Fruit fly (Drosophila melanogaster) whole organism, embryonic: Measurements from ENCODE around the gene Tob.

Source experiments
- CG11504 ChIP-seq: fragments of 200-800 bp; sonication (Bioruptor generic); optimal IDR thresholded peaks from 3 replicates; lab custom pipeline; 2019; ENCODE audit warnings: missing biosample characterization, mild to moderate bottlenecking, missing genetic modification characterization, moderate library complexity
- CG12071 ChIP-seq: fragments of 200-800 bp; sonication (Bioruptor generic); optimal IDR thresholded peaks from 3 replicates; lab custom pipeline; 2018; ENCODE audit warnings: missing biosample characterization, mild to moderate bottlenecking, missing genetic modification characterization
- CG14050 ChIP-seq: fragments of 200-800 bp; sonication (Bioruptor generic); IDR thresholded peaks from 3 replicates; pipeline ENCODE4 v1.3.6; 2022; ENCODE audit warnings: missing biosample characterization, missing genetic modification characterization
- CG14965 ChIP-seq: fragments of 200-800 bp; sonication (Bioruptor generic); optimal IDR thresholded peaks from 2 replicates; lab custom pipeline; 2016; ENCODE audit warnings: missing biosample characterization, missing genetic modification characterization, borderline replicate concordance
- CG17568 ChIP-seq: fragments of 200-800 bp; sonication (Bioruptor generic); optimal IDR thresholded peaks from 2 replicates; lab custom pipeline; 2018; ENCODE audit warnings: missing biosample characterization, mild to moderate bottlenecking, missing genetic modification characterization, moderate library complexity
- CG18262 ChIP-seq: fragments of 200-800 bp; optimal IDR thresholded peaks from 3 replicates; lab custom pipeline; 2019; ENCODE audit warnings: missing biosample characterization, mild to moderate bottlenecking, missing genetic modification characterization, moderate library complexity
- CG2120 ChIP-seq: fragments of 200-800 bp; sonication (Bioruptor generic); optimal IDR thresholded peaks from 3 replicates; lab custom pipeline; 2016; ENCODE audit warnings: missing biosample characterization, missing genetic modification characterization
- CG3163 ChIP-seq: fragments of 200-800 bp; sonication (Bioruptor generic); optimal IDR thresholded peaks from 3 replicates; lab custom pipeline; 2016; ENCODE audit warnings: missing biosample characterization, missing genetic modification characterization
- CG33557 ChIP-seq: fragments of 200-800 bp; sonication (Bioruptor generic); optimal IDR thresholded peaks from 2 replicates; lab custom pipeline; 2019; ENCODE audit warnings: missing biosample characterization, mild to moderate bottlenecking, missing genetic modification characterization, moderate library complexity
- CG34224 ChIP-seq: fragments of 200-800 bp; sonication (Bioruptor generic); IDR thresholded peaks from 3 replicates; pipeline ENCODE4 v1.3.6; 2022; ENCODE audit warnings: missing biosample characterization, missing genetic modification characterization; ENCODE audit not compliant: partially characterized antibody
- CG3838 ChIP-seq: fragments of 200-800 bp; sonication (Bioruptor generic); optimal IDR thresholded peaks from 3 replicates; lab custom pipeline; 2016; ENCODE audit warnings: missing biosample characterization, missing genetic modification characterization
- CG3995 ChIP-seq: fragments of 200-800 bp; sonication (Bioruptor generic); optimal IDR thresholded peaks from 3 replicates; lab custom pipeline; 2016; ENCODE audit warnings: missing biosample characterization, missing genetic modification characterization
- CG42726 ChIP-seq: fragments of 200-800 bp; sonication (Bioruptor generic); IDR thresholded peaks from 2 replicates; pipeline ENCODE4 v1.3.6; 2022; ENCODE audit warnings: missing biosample characterization, missing genetic modification characterization; ENCODE audit not compliant: partially characterized antibody
- CG4854 ChIP-seq: fragments of 200-800 bp; sonication (Bioruptor generic); optimal IDR thresholded peaks from 2 replicates; lab custom pipeline; 2016; ENCODE audit warnings: missing biosample characterization, missing genetic modification characterization, inconsistent platforms
- CG6175 ChIP-seq: fragments of 200-800 bp; sonication (Bioruptor generic); IDR thresholded peaks from 3 replicates; pipeline ENCODE4 v1.3.6; 2022; ENCODE audit warnings: missing biosample characterization, missing genetic modification characterization
- CG7839 ChIP-seq: fragments of 200-800 bp; sonication (Bioruptor generic); optimal IDR thresholded peaks from 3 replicates; lab custom pipeline; 2018; ENCODE audit warnings: missing biosample characterization, mild to moderate bottlenecking, missing genetic modification characterization, moderate library complexity
- CG8765 ChIP-seq: fragments of 200-800 bp; sonication (Bioruptor generic); IDR thresholded peaks from 2 replicates; pipeline ENCODE4 v1.3.6; 2022; ENCODE audit warnings: missing biosample characterization, missing genetic modification characterization
- CG9797 ChIP-seq: fragments of 200-800 bp; sonication (Bioruptor generic); optimal IDR thresholded peaks from 3 replicates; lab custom pipeline; 2018; ENCODE audit warnings: missing biosample characterization, mild to moderate bottlenecking, missing genetic modification characterization
- CkIIα-i1 ChIP-seq: fragments of 200-800 bp; sonication (Bioruptor generic); IDR thresholded peaks from 2 replicates; pipeline ENCODE4 v1.3.6; 2022; ENCODE audit warnings: missing biosample characterization, missing genetic modification characterization
- CoRest ChIP-seq: fragments of 200-800 bp; sonication (Bioruptor generic); optimal IDR thresholded peaks from 3 replicates; lab custom pipeline; 2018; ENCODE audit warnings: missing biosample characterization, mild to moderate bottlenecking, missing genetic modification characterization, moderate library complexity
- Dad ChIP-seq: fragments of 200-800 bp; sonication (Bioruptor generic); optimal IDR thresholded peaks from 3 replicates; lab custom pipeline; 2016; ENCODE audit warnings: missing biosample characterization, missing genetic modification characterization
- Ets65A ChIP-seq: fragments of 200-800 bp; sonication (Bioruptor generic); peaks from one replicate; lab custom pipeline; 2016; ENCODE audit warnings: missing biosample characterization, missing genetic modification characterization
- Med ChIP-seq: fragments of 200-800 bp; sonication (Bioruptor generic); peaks from one replicate; lab custom pipeline; 2016; ENCODE audit warnings: missing biosample characterization, missing genetic modification characterization, mild to moderate bottlenecking, inconsistent platforms, moderate library complexity
- Neu2 ChIP-seq: fragments of 200-800 bp; sonication (Bioruptor generic); optimal IDR thresholded peaks from 3 replicates; lab custom pipeline; 2016; ENCODE audit warnings: missing biosample characterization, missing genetic modification characterization, borderline replicate concordance
- Nf-YA ChIP-seq: fragments of 200-800 bp; sonication (Bioruptor generic); IDR thresholded peaks from 2 replicates; pipeline ENCODE4 v1.3.6; 2022; ENCODE audit warnings: missing biosample characterization, missing genetic modification characterization
- Opbp ChIP-seq: fragments of 200-800 bp; sonication (Bioruptor generic); IDR thresholded peaks from 3 replicates; pipeline ENCODE4 v1.3.6; 2022; ENCODE audit warnings: missing biosample characterization, missing genetic modification characterization; ENCODE audit not compliant: partially characterized antibody
- PHDP ChIP-seq: fragments of 200-800 bp; sonication (Bioruptor generic); optimal IDR thresholded peaks from 3 replicates; lab custom pipeline; 2018; ENCODE audit warnings: missing biosample characterization, mild to moderate bottlenecking, missing genetic modification characterization, moderate library complexity
- Sry-β ChIP-seq: fragments of 200-800 bp; sonication (Bioruptor generic); optimal IDR thresholded peaks from 2 replicates; lab custom pipeline; 2018; ENCODE audit warnings: missing biosample characterization, mild to moderate bottlenecking, missing genetic modification characterization, moderate library complexity
- Taf1 ChIP-seq: fragments of 200-800 bp; sonication (Bioruptor generic); IDR thresholded peaks from 2 replicates; pipeline ENCODE4 v1.3.6; 2022; ENCODE audit warnings: missing biosample characterization, missing genetic modification characterization
- ash1 ChIP-seq: fragments of 200-800 bp; sonication (Bioruptor generic); optimal IDR thresholded peaks from 2 replicates; lab custom pipeline; 2018; ENCODE audit warnings: missing biosample characterization, mild to moderate bottlenecking, missing genetic modification characterization
- bbx ChIP-seq: fragments of 200-800 bp; sonication (Bioruptor generic); IDR thresholded peaks from 2 replicates; pipeline ENCODE4 v1.3.6; 2022; ENCODE audit warnings: missing biosample characterization, missing genetic modification characterization; ENCODE audit not compliant: partially characterized antibody
- cg ChIP-seq: fragments of 200-800 bp; sonication (Bioruptor generic); optimal IDR thresholded peaks from 3 replicates; lab custom pipeline; 2019; ENCODE audit warnings: missing biosample characterization, mild to moderate bottlenecking, missing genetic modification characterization, moderate library complexity
- corto ChIP-seq: fragments of 200-800 bp; sonication (Bioruptor generic); optimal IDR thresholded peaks from 2 replicates; lab custom pipeline; 2016; ENCODE audit warnings: missing biosample characterization, mild to moderate bottlenecking, missing genetic modification characterization, moderate library complexity
- crp ChIP-seq, 2 experiments: fragments of 200-800 bp; sonication (Bioruptor generic); optimal IDR thresholded peaks; 2 replicates in 1 of 2; 3 replicates in 1 of 2; lab custom pipeline; 2017; ENCODE audit warnings: missing biosample characterization in 2 of 2, missing genetic modification characterization in 2 of 2, mild to moderate bottlenecking in 1 of 2, moderate library complexity in 1 of 2
- eve ChIP-seq, 2 experiments: fragments of >200 bp; optimal IDR thresholded peaks; 2 replicates each; lab custom pipeline; 2017; ENCODE audit warnings: missing biosample characterization in 2 of 2, missing genetic modification characterization in 2 of 2
- fru ChIP-seq: fragments of >200 bp; optimal IDR thresholded peaks from 2 replicates; lab custom pipeline; 2017
- gem ChIP-seq: fragments of 200-800 bp; sonication (Bioruptor generic); optimal IDR thresholded peaks from 2 replicates; lab custom pipeline; 2019; ENCODE audit warnings: missing biosample characterization, mild to moderate bottlenecking, missing genetic modification characterization, moderate library complexity
- gt ChIP-seq: fragments of 200-800 bp; sonication (Bioruptor generic); IDR thresholded peaks from 2 replicates; pipeline ENCODE4 v1.3.6; 2022; ENCODE audit warnings: missing biosample characterization, missing genetic modification characterization
- kah ChIP-seq: fragments of 200-800 bp; sonication (Bioruptor generic); optimal IDR thresholded peaks from 2 replicates; lab custom pipeline; 2018; ENCODE audit warnings: missing biosample characterization, mild to moderate bottlenecking, missing genetic modification characterization
- org-1 ChIP-seq: fragments of 200-800 bp; sonication (Bioruptor generic); optimal IDR thresholded peaks from 2 replicates; lab custom pipeline; 2017; ENCODE audit warnings: missing biosample characterization, missing genetic modification characterization
- pfk ChIP-seq: fragments of 200-800 bp; sonication (Bioruptor generic); optimal IDR thresholded peaks from 2 replicates; lab custom pipeline; 2018; ENCODE audit warnings: missing biosample characterization, mild to moderate bottlenecking, missing genetic modification characterization, moderate library complexity
- repo ChIP-seq: fragments of 200-800 bp; sonication (Bioruptor generic); optimal IDR thresholded peaks from 2 replicates; lab custom pipeline; 2016; ENCODE audit warnings: missing biosample characterization, missing genetic modification characterization
- row ChIP-seq: fragments of 200-800 bp; sonication (Bioruptor generic); IDR thresholded peaks from 3 replicates; pipeline ENCODE4 v1.3.6; 2022; ENCODE audit warnings: missing biosample characterization, missing genetic modification characterization
- schlank ChIP-seq: fragments of 200-800 bp; sonication (Bioruptor generic); optimal IDR thresholded peaks from 2 replicates; lab custom pipeline; 2018; ENCODE audit warnings: missing biosample characterization, mild to moderate bottlenecking, missing genetic modification characterization
- sens ChIP-seq: fragments of 200-800 bp; sonication (Bioruptor generic); peaks from one replicate; lab custom pipeline; 2016; ENCODE audit warnings: missing biosample characterization, missing genetic modification characterization
- shn ChIP-seq: fragments of 200-800 bp; sonication (Bioruptor generic); optimal IDR thresholded peaks from 3 replicates; lab custom pipeline; 2016; ENCODE audit warnings: missing biosample characterization, missing genetic modification characterization
- slbo ChIP-seq: fragments of 200-800 bp; sonication (Bioruptor generic); IDR thresholded peaks from 2 replicates; pipeline ENCODE4 v1.3.6; 2022; ENCODE audit warnings: missing biosample characterization, missing genetic modification characterization
- tll ChIP-seq, 2 experiments: fragments of 200-800 bp in 1 of 2; fragments of >200 bp in 1 of 2; sonication (Bioruptor generic) in 1 of 2; optimal IDR thresholded peaks; 2 replicates each; lab custom pipeline; 2017 to 2019; ENCODE audit warnings: missing biosample characterization in 2 of 2, missing genetic modification characterization in 2 of 2, mild to moderate bottlenecking in 1 of 2, moderate library complexity in 1 of 2
- vfl ChIP-seq: fragments of 200-800 bp; sonication (Bioruptor generic); optimal IDR thresholded peaks from 2 replicates; lab custom pipeline; 2016; ENCODE audit warnings: missing biosample characterization, missing genetic modification characterization

Gene Tob

dm6 chrX:16072658-16073374 lies 18.5 kb downstream of the Tob start (continued):
- peak; percentile 78 for TF ChIP-seq Sry-β (GFP tag; lab: Kevin White, UChicago)
- no peak for TF ChIP-seq vfl (GFP tag; lab: Kevin White, UChicago)
- no peak for TF ChIP-seq repo (GFP tag; lab: Kevin White, UChicago)
- no peak for TF ChIP-seq schlank (tag; lab: Kevin White, UChicago)
- TF ChIP-seq gt (GFP tag; lab: Robert Waterston, UW) = no peak
- TF ChIP-seq CG3995 (GFP tag; lab: Kevin White, UChicago) = no peak
- no peak for TF ChIP-seq CG4854 (GFP tag; lab: Kevin White, UChicago)
- no peak for TF ChIP-seq org-1 (GFP tag; lab: Kevin White, UChicago)
- no peak for TF ChIP-seq CkIIα-i1 (GFP tag; lab: Robert Waterston, UW)
- no peak for TF ChIP-seq CoRest (tag; lab: Kevin White, UChicago)
- no peak for TF ChIP-seq slbo (GFP tag; lab: Robert Waterston, UW)
- TF ChIP-seq crp (GFP tag; optimal IDR thresholded peaks at IDR 0.05; lab: Kevin White, UChicago) = peak in 1 of 2 experiments; percentile 27
- TF ChIP-seq CG3838 (GFP tag; lab: Kevin White, UChicago) = no peak
- no peak for TF ChIP-seq fru (lab: Kevin White, UChicago)
- TF ChIP-seq CG12071 (GFP tag; lab: Kevin White, UChicago) = no peak
- TF ChIP-seq CG11504 (tag; lab: Kevin White, UChicago) = no peak
- no peak for TF ChIP-seq kah
- TF ChIP-seq tll (GFP tag; optimal IDR thresholded peaks at IDR 0.05; lab: Kevin White, UChicago) = peak in 1 of 2 experiments; percentile 64
- TF ChIP-seq CG7839 = no peak
- TF ChIP-seq eve (GFP tag; optimal IDR thresholded peaks at IDR 0.05; lab: Kevin White, UChicago) = peak in 1 of 2 experiments; percentile 58
- no peak for TF ChIP-seq CG9797
- no peak for TF ChIP-seq Taf1
- TF ChIP-seq ash1 = no peak
- TF ChIP-seq row (GFP tag; lab: Robert Waterston, UW) = peak; percentile 55; the same call in 1 of the 3 replicates
- no peak for TF ChIP-seq sens (GFP tag; lab: Kevin White, UChicago)
- TF ChIP-seq, all 482 proteins: peak for 9

- TF ChIP-seq schlank (tag; lab: Kevin White, UChicago) = no peak
- peak; percentile 9 for TF ChIP-seq gem (tag; lab: Kevin White, UChicago)
- TF ChIP-seq CG42726 (GFP tag; lab: Robert Waterston, UW) = no peak
- TF ChIP-seq Opbp (GFP tag; lab: Robert Waterston, UW) = no peak
- TF ChIP-seq bbx = no peak
- TF ChIP-seq PHDP (tag; lab: Kevin White, UChicago) = peak; percentile 22
- TF ChIP-seq cg (GFP tag; lab: Kevin White, UChicago) = peak; percentile 16
- TF ChIP-seq CG17568 (GFP tag; lab: Kevin White, UChicago) = no peak
- TF ChIP-seq shn = no peak
- no peak for TF ChIP-seq CG18262 (tag; lab: Kevin White, UChicago)
- TF ChIP-seq Dad (GFP tag; lab: Kevin White, UChicago) = no peak
- TF ChIP-seq CG6175 (GFP tag; lab: Robert Waterston, UW) = no peak
- TF ChIP-seq Ets65A = peak; percentile 21
- no peak for TF ChIP-seq CG34224
- no peak for TF ChIP-seq CG8765
- no peak for TF ChIP-seq corto (GFP tag; lab: Kevin White, UChicago)
- TF ChIP-seq sens (GFP tag; lab: Kevin White, UChicago) = peak; percentile 37
- TF ChIP-seq eve (GFP tag; optimal IDR thresholded peaks at IDR 0.05; lab: Kevin White, UChicago) = peak in 1 of 2 experiments; percentile 19
- no peak for TF ChIP-seq CG33557 (GFP tag; lab: Kevin White, UChicago)
- TF ChIP-seq Nf-YA (GFP tag; lab: Robert Waterston, UW) = no peak
- no peak for TF ChIP-seq Neu2 (GFP tag; lab: Kevin White, UChicago)
- TF ChIP-seq CG3163 = no peak
- no peak for TF ChIP-seq pfk (GFP tag; lab: Kevin White, UChicago)
- no peak for TF ChIP-seq CG14965
- peak; percentile 12 for TF ChIP-seq CG2120
- TF ChIP-seq Med (GFP tag; lab: Kevin White, UChicago) = peak; percentile 23
- no peak for TF ChIP-seq CG14050
Observed at dm6 chrX:16072193-16072592, 19.1 kb downstream of the Tob start.
